Worm (Caenorhabditis elegans): ENCODE data around the gene isw-1.

isw-1 gene

ce11 chrIII:6718270-6718669 is 8.4 kb upstream of the isw-1 start, which contains the start of gene F37A4.3:
Gene F37A4.3, plus strand, starts transcription at chrIII:6718570.
- TF ChIP-seq ceh-36 (tag; optimal IDR thresholded peaks at IDR 0.05) (no peak), tbx-37 (GFP tag; conservative IDR thresholded peaks at IDR 0.05) (no peak), flt-1 (GFP tag; IDR thresholded peaks at IDR 0.05) (no peak), sea-1 (GFP tag; conservative IDR thresholded peaks at IDR 0.05) (no peak), tbx-11 (GFP tag; IDR thresholded peaks at IDR 0.05) (no peak), ceh-13 (GFP tag; optimal IDR thresholded peaks at IDR 0.05) (no peak), B0310.2 (tag; optimal IDR thresholded peaks at IDR 0.05) (no peak), pes-1 (GFP tag; IDR thresholded peaks at IDR 0.05) (no peak), F13C5.2 (tag; optimal IDR thresholded peaks at IDR 0.05) (no peak), hmg-4 (GFP tag; optimal IDR thresholded peaks at IDR 0.05) (no peak), scrt-1 (GFP tag; IDR thresholded peaks at IDR 0.05) (no peak), hnd-1 (tag; optimal IDR thresholded peaks at IDR 0.05) (no peak), ets-7 (tag; optimal IDR thresholded peaks at IDR 0.05) (no peak), hmbx-1 (tag; optimal IDR thresholded peaks at IDR 0.05) (no peak), ama-1 (optimal IDR thresholded peaks at IDR 0.05) (no peak), tra-4 (tag; optimal IDR thresholded peaks at IDR 0.05) (no peak)

- TF ChIP-seq tbx-11 (GFP tag; IDR thresholded peaks at IDR 0.05) (no peak), pes-1 (GFP tag; IDR thresholded peaks at IDR 0.05) (no peak), scrt-1 (GFP tag; IDR thresholded peaks at IDR 0.05) (no peak), sea-1 (GFP tag; conservative IDR thresholded peaks at IDR 0.05) (no peak), ceh-13 (GFP tag; optimal IDR thresholded peaks at IDR 0.05) (no peak), hmg-4 (GFP tag; optimal IDR thresholded peaks at IDR 0.05) (no peak), ets-7 (tag; optimal IDR thresholded peaks at IDR 0.05) (no peak), tra-4 (tag; optimal IDR thresholded peaks at IDR 0.05) (no peak), tbx-37 (GFP tag; conservative IDR thresholded peaks at IDR 0.05) (no peak), hnd-1 (tag; optimal IDR thresholded peaks at IDR 0.05) (no peak), aly-1 (tag; optimal IDR thresholded peaks at IDR 0.05) (no peak), ama-1 (optimal IDR thresholded peaks at IDR 0.05) (no peak), ceh-36 (tag; optimal IDR thresholded peaks at IDR 0.05) (no peak), hmbx-1 (tag; optimal IDR thresholded peaks at IDR 0.05) (no peak), B0310.2 (tag; optimal IDR thresholded peaks at IDR 0.05) (no peak), flt-1 (GFP tag; IDR thresholded peaks at IDR 0.05) (no peak), F13C5.2 (tag; optimal IDR thresholded peaks at IDR 0.05) (no peak)
Measured at ce11 chrIII:6713266-6713665, 3.4 kb upstream of the isw-1 start, which contains the start of gene F37A4.4. Gene F37A4.4, plus strand, starts transcription at chrIII:6713566.

DNA sequence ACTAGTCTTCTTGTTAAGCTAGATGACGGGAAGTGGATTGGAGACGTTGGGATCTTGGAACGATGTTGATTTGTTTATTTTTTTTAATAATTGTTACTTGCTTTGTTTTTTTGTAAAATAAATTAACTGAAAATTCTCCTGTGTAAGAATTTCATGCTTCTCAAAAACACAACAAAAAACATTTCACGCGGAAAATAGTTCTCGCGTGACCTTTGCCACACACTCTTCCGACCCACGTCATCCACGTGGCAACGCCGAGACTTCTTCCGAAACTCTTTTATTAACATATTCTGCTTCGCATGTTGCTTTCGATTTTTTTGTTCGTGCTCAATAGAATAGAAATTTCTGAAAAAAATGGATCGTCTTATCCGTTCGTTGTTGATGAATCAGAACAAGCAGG is 1.7 kb upstream of the isw-1 start, which contains the start of gene F37A4.5:
Gene F37A4.5, plus strand, starts transcription at position 301 of the 400 bp plus-strand sequence.
- TF ChIP-seq tra-4 (tag; optimal IDR thresholded peaks at IDR 0.05) (no peak), pes-1 (GFP tag; IDR thresholded peaks at IDR 0.05) (no peak), hnd-1 (tag; optimal IDR thresholded peaks at IDR 0.05) (no peak), hmg-4 (GFP tag; optimal IDR thresholded peaks at IDR 0.05) (no peak), sea-1 (GFP tag; conservative IDR thresholded peaks at IDR 0.05) (no peak)

DNA sequence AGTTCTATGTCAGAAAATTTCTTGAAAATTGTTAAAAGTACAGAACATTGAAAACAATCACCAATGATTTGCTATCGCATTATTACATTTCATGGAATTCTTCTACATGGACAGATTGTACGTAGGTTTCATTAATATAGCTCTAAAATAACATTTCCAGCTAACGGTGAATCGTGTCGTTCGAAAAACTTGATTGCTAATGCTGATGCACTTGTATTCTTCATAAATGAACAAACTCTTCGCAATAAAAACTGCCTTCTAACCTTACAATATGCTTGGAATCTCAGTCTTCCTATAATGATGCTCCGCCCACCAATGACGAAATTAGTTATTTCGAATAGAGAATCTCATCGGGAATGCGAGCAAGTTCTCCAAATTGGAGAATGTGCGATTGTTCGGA is 4.4 kb downstream of the isw-1 start, which contains the start of gene F37A4.6:
Gene F37A4.6, plus strand, starts transcription at position 301 of the 400 bp plus-strand sequence.
- TF ChIP-seq ets-7 (tag; optimal IDR thresholded peaks at IDR 0.05), result no peak

DNA sequence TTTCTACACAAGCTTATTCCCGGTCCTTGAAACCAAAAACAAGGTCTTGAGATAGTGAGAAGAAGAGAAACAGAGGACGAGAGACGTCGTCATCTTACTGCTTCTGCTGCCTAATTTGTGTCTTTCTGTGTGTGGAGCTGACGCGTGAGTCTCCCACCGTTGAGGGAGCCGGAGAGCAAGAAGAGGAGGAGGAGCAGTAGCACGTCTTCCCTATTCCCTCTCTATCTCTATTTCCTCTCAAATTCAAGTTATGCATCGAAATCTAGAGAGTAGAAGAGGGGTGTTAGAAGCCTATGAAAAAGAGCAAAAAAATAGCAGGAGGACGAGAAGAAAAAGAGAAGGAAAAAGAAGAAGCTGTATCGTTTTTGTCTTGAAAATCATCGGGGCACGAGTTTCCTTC is 14.7 kb downstream of the isw-1 start:
- TF ChIP-seq ceh-13 (GFP tag; optimal IDR thresholded peaks at IDR 0.05) (no peak), ceh-36 (tag; optimal IDR thresholded peaks at IDR 0.05) (no peak), hmbx-1 (tag; optimal IDR thresholded peaks at IDR 0.05) (no peak), hmg-4 (GFP tag; optimal IDR thresholded peaks at IDR 0.05) (no peak), F13C5.2 (tag; optimal IDR thresholded peaks at IDR 0.05) (no peak), ama-1 (optimal IDR thresholded peaks at IDR 0.05) (no peak), tbx-11 (GFP tag; IDR thresholded peaks at IDR 0.05) (no peak), aly-1 (tag; optimal IDR thresholded peaks at IDR 0.05) (no peak)

DNA sequence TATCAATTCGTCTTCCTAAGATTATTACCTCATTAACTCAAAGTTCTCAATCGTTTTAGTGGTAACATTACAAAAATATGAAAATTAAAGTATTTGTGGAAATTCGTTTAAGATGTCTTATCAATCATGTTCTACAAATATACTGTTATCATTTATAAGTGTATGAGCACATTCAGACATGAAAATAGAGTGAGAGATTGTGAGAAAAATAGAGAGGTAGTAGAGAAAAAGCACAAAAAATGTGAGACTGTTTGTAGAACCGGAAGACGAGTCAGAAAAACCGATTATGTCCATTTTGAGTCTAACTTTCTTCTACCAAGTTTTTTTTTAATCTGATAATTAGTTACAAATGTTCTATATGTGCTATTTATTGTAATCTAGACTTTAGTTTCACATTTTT is 16.6 kb downstream of the isw-1 start:
- TF ChIP-seq pes-1 (GFP tag; IDR thresholded peaks at IDR 0.05) (no peak), B0310.2 (tag; optimal IDR thresholded peaks at IDR 0.05) (no peak), hnd-1 (tag; optimal IDR thresholded peaks at IDR 0.05) (no peak), hmg-4 (GFP tag; optimal IDR thresholded peaks at IDR 0.05) (no peak)

ce11 chrIII:6690490-6690889 is 19.4 kb downstream of the isw-1 start:
- TF ChIP-seq flt-1 (GFP tag; IDR thresholded peaks at IDR 0.05), result no peak
- TF ChIP-seq tbx-37 (GFP tag; conservative IDR thresholded peaks at IDR 0.05), result no peak
- no peak for TF ChIP-seq hmbx-1 (tag; optimal IDR thresholded peaks at IDR 0.05)
- TF ChIP-seq B0310.2 (tag; optimal IDR thresholded peaks at IDR 0.05), result no peak
- no peak for TF ChIP-seq tra-4 (tag; optimal IDR thresholded peaks at IDR 0.05)
- no peak for TF ChIP-seq hmg-4 (GFP tag; optimal IDR thresholded peaks at IDR 0.05)

- TF ChIP-seq scrt-1 (GFP tag; IDR thresholded peaks at IDR 0.05), result no peak
Measured at ce11 chrIII:6681790-6682189, 28.1 kb downstream of the isw-1 start.

- no peak for TF ChIP-seq ama-1 (optimal IDR thresholded peaks at IDR 0.05)
- TF ChIP-seq B0310.2 (tag; optimal IDR thresholded peaks at IDR 0.05), result no peak
- TF ChIP-seq tbx-11 (GFP tag; IDR thresholded peaks at IDR 0.05), result no peak
- no peak for TF ChIP-seq flt-1 (GFP tag; IDR thresholded peaks at IDR 0.05)
- no peak for TF ChIP-seq tra-4 (tag; optimal IDR thresholded peaks at IDR 0.05)
- no peak for TF ChIP-seq sea-1 (GFP tag; conservative IDR thresholded peaks at IDR 0.05)
- no peak for TF ChIP-seq ets-7 (tag; optimal IDR thresholded peaks at IDR 0.05)
- TF ChIP-seq scrt-1 (GFP tag; IDR thresholded peaks at IDR 0.05), result no peak
- TF ChIP-seq ceh-13 (GFP tag; optimal IDR thresholded peaks at IDR 0.05), result no peak
- TF ChIP-seq tbx-37 (GFP tag; conservative IDR thresholded peaks at IDR 0.05), result no peak
- no peak for TF ChIP-seq pes-1 (GFP tag; IDR thresholded peaks at IDR 0.05)
- TF ChIP-seq hnd-1 (tag; optimal IDR thresholded peaks at IDR 0.05), result no peak
- no peak for TF ChIP-seq F13C5.2 (tag; optimal IDR thresholded peaks at IDR 0.05)
- no peak for TF ChIP-seq hmg-4 (GFP tag; optimal IDR thresholded peaks at IDR 0.05)
- no peak for TF ChIP-seq ceh-36 (tag; optimal IDR thresholded peaks at IDR 0.05)
- TF ChIP-seq aly-1 (tag; optimal IDR thresholded peaks at IDR 0.05), result no peak
- TF ChIP-seq hmbx-1 (tag; optimal IDR thresholded peaks at IDR 0.05), result no peak
Measured at ce11 chrIII:6680963-6681362, 28.9 kb downstream of the isw-1 start.
